Worm (Caenorhabditis elegans) whole organism, L4 larva: ENCODE results near the gene srx-9.

Source experiments
- F49E8.2 ChIP-seq: sonication (generic microtip); optimal IDR thresholded peaks from 2 replicates; lab custom pipeline; 2016; ENCODE audit warnings: missing compliant biosample characterization, mild to moderate bottlenecking, missing genetic modification characterization, borderline replicate concordance
- T26A8.4 ChIP-seq: fragments of 200-800 bp; sonication (Bioruptor generic); IDR thresholded peaks from 2 replicates; pipeline ENCODE4 v1.3.6; 2022; ENCODE audit warnings: missing genetic modification characterization, missing compliant biosample characterization
- Y105C5A.15 ChIP-seq: fragments of 200-800 bp; sonication (Bioruptor generic); IDR thresholded peaks from 2 replicates; pipeline ENCODE4 v1.3.6; 2022; ENCODE audit warnings: missing genetic modification characterization, missing compliant biosample characterization
- aha-1 ChIP-seq: fragments of 150-350 bp; peaks from one replicate; lab custom pipeline; 2014; ENCODE audit warnings: missing biosample characterization, missing genetic modification characterization
- ama-1 ChIP-seq: fragments of 150-350 bp; optimal IDR thresholded peaks from 2 replicates; lab custom pipeline; 2014; ENCODE audit warnings: inconsistent platforms, mixed read lengths
- arid-1 ChIP-seq: fragments of 200-800 bp; sonication (Bioruptor generic); conservative IDR thresholded peaks from 2 replicates; pipeline ENCODE4 v1.3.6; 2022; ENCODE audit warnings: missing genetic modification reagents, missing genetic modification characterization, missing compliant biosample characterization
- ceh-62 ChIP-seq: sonication (generic microtip); optimal IDR thresholded peaks from 2 replicates; lab custom pipeline; 2017; ENCODE audit warnings: missing biosample characterization, missing genetic modification characterization
- cey-2 ChIP-seq: sonication (generic microtip); optimal IDR thresholded peaks from 3 replicates; lab custom pipeline; 2017; ENCODE audit warnings: missing genetic modification characterization, mild to moderate bottlenecking, missing compliant biosample characterization, antibody characterized with exemption, borderline replicate concordance; ENCODE audit not compliant: insufficient read depth
- ctbp-1 ChIP-seq: fragments of 200-800 bp; sonication (Bioruptor generic); IDR thresholded peaks from 2 replicates; pipeline ENCODE4 v1.3.6; 2022; ENCODE audit warnings: missing genetic modification reagents, missing genetic modification characterization, missing compliant biosample characterization
- dmd-6 ChIP-seq: fragments of 200-800 bp; sonication (Bioruptor generic); IDR thresholded peaks from 2 replicates; pipeline ENCODE4 v1.3.6; 2022; ENCODE audit warnings: missing genetic modification reagents, missing genetic modification characterization, missing compliant biosample characterization
- dpl-1 ChIP-seq: fragments of 150-350 bp; optimal IDR thresholded peaks from 2 replicates; lab custom pipeline; 2014; ENCODE audit warnings: missing biosample characterization, missing genetic modification reagents, missing genetic modification characterization
- duxl-1 ChIP-seq: sonication (generic microtip); optimal IDR thresholded peaks from 2 replicates; lab custom pipeline; 2016; ENCODE audit warnings: mild to moderate bottlenecking, missing genetic modification characterization, moderate library complexity, missing compliant biosample characterization; ENCODE audit not compliant: poor library complexity
- dve-1 ChIP-seq: sonication (generic microtip); optimal IDR thresholded peaks from 2 replicates; lab custom pipeline; 2017; ENCODE audit warnings: antibody characterized with exemption, mild to moderate bottlenecking, missing genetic modification characterization, missing compliant biosample characterization; ENCODE audit not compliant: insufficient read depth
- gei-8 ChIP-seq: fragments of 200-800 bp; sonication (Bioruptor generic); optimal IDR thresholded peaks from 2 replicates; lab custom pipeline; 2018; ENCODE audit warnings: mild to moderate bottlenecking, missing genetic modification characterization, missing compliant biosample characterization
- hif-1 ChIP-seq, 2 experiments: sonication (generic microtip); optimal IDR thresholded peaks; 2 replicates each; lab custom pipeline; 2016 to 2017; ENCODE audit warnings: missing compliant biosample characterization in 2 of 2, missing genetic modification characterization in 2 of 2, missing genetic modification reagents in 2 of 2, missing genotype in 2 of 2, mild to moderate bottlenecking in 1 of 2
- hlh-11 ChIP-seq: fragments of 200-800 bp; sonication (Bioruptor generic); optimal IDR thresholded peaks from 2 replicates; lab custom pipeline; 2018; ENCODE audit warnings: mild to moderate bottlenecking, missing genetic modification characterization, missing compliant biosample characterization
- hlh-30 ChIP-seq: sonication (generic microtip); optimal IDR thresholded peaks from 2 replicates; lab custom pipeline; 2017; ENCODE audit warnings: antibody characterized with exemption, mild to moderate bottlenecking, missing genetic modification characterization, missing compliant biosample characterization; ENCODE audit not compliant: insufficient read depth
- lim-7 ChIP-seq: fragments of 200-800 bp; sonication (Bioruptor generic); IDR thresholded peaks from 2 replicates; pipeline ENCODE4 v1.3.6; 2022; ENCODE audit warnings: missing genetic modification characterization, missing compliant biosample characterization
- lir-3 ChIP-seq: sonication (generic microtip); optimal IDR thresholded peaks from 2 replicates; lab custom pipeline; 2016; ENCODE audit warnings: mild to moderate bottlenecking, missing genetic modification characterization, missing compliant biosample characterization
- lsy-2 ChIP-seq, 2 experiments: fragments of 150-350 bp in 1 of 2; sonication (generic microtip) in 1 of 2; optimal IDR thresholded peaks; 2 replicates each; lab custom pipeline; 2014 to 2017; ENCODE audit warnings: missing biosample characterization in 2 of 2, missing genetic modification characterization in 2 of 2
- madf-9 ChIP-seq: fragments of 200-800 bp; sonication (Bioruptor generic); conservative IDR thresholded peaks from 2 replicates; pipeline ENCODE4 v1.3.6; 2022; ENCODE audit warnings: missing genetic modification reagents, missing genetic modification characterization, missing compliant biosample characterization
- mdl-1 ChIP-seq, 2 experiments: fragments of 150-350 bp in 1 of 2; sonication (generic microtip) in 1 of 2; optimal IDR thresholded peaks; 2 replicates each; lab custom pipeline; 2014 to 2017; ENCODE audit warnings: missing biosample characterization in 2 of 2, missing genetic modification characterization in 2 of 2
- mdt-29 ChIP-seq: fragments of 200-800 bp; sonication (Bioruptor generic); IDR thresholded peaks from 2 replicates; pipeline ENCODE4 v1.3.6; 2022; ENCODE audit warnings: missing genetic modification reagents, missing genetic modification characterization, missing compliant biosample characterization
- mep-1 ChIP-seq: fragments of 150-350 bp; sonication (generic microtip); optimal IDR thresholded peaks from 3 replicates; lab custom pipeline; 2014; ENCODE audit warnings: missing biosample characterization, missing genetic modification characterization
- mxl-2 ChIP-seq: fragments of 200-800 bp; sonication (Bioruptor generic); conservative IDR thresholded peaks from 2 replicates; pipeline ENCODE4 v1.3.6; 2022; ENCODE audit warnings: missing genetic modification reagents, missing genetic modification characterization, missing compliant biosample characterization
- mxl-3 ChIP-seq: fragments of 200-800 bp; sonication (Bioruptor generic); optimal IDR thresholded peaks from 2 replicates; lab custom pipeline; 2018; ENCODE audit warnings: mild to moderate bottlenecking, missing genetic modification characterization, missing compliant biosample characterization
- nhr-25 ChIP-seq: sonication (generic microtip); optimal IDR thresholded peaks from 2 replicates; lab custom pipeline; 2017; ENCODE audit warnings: missing genetic modification characterization, mild to moderate bottlenecking, missing compliant biosample characterization, antibody characterized with exemption, moderate library complexity, borderline replicate concordance; ENCODE audit not compliant: insufficient read depth
- nhr-28 ChIP-seq: fragments of 150-350 bp; optimal IDR thresholded peaks from 2 replicates; lab custom pipeline; 2014; ENCODE audit warnings: missing biosample characterization, missing genetic modification characterization
- nhr-41 ChIP-seq: fragments of 200-800 bp; sonication (Bioruptor generic); IDR thresholded peaks from 2 replicates; pipeline ENCODE4 v1.3.6; 2022; ENCODE audit warnings: missing genetic modification reagents, missing genetic modification characterization, missing compliant biosample characterization
- nhr-42 ChIP-seq: fragments of 200-800 bp; sonication (Bioruptor generic); IDR thresholded peaks from 2 replicates; pipeline ENCODE4 v1.3.6; 2022; ENCODE audit warnings: missing genetic modification characterization, missing compliant biosample characterization
- nhr-48 ChIP-seq: sonication (generic microtip); optimal IDR thresholded peaks from 2 replicates; lab custom pipeline; 2016; ENCODE audit warnings: mild to moderate bottlenecking, missing genetic modification characterization, missing compliant biosample characterization
- pha-4 ChIP-seq, 2 experiments: fragments of 150-350 bp in 1 of 2; fragments of 200-800 bp in 1 of 2; sonication (Bioruptor generic) in 1 of 2; IDR thresholded peaks in 1 of 2; optimal IDR thresholded peaks in 1 of 2; 2 replicates each; pipeline versions ENCODE4 v1.3.6 to Lab custom; 2014 to 2022; ENCODE audit warnings: missing genetic modification characterization in 2 of 2, missing genetic modification reagents in 2 of 2, missing biosample characterization in 1 of 2, missing compliant biosample characterization in 1 of 2
- unc-62 ChIP-seq, 3 experiments: fragments of 150-350 bp in 1 of 3; sonication (generic microtip); optimal IDR thresholded peaks in 2 of 3; peaks in 1 of 3; 1 replicate in 1 of 3; 2 replicates in 2 of 3; lab custom pipeline; 2014 to 2017; ENCODE audit warnings: missing biosample characterization in 3 of 3, missing genetic modification characterization in 3 of 3, missing genetic modification reagents in 3 of 3, missing genotype in 1 of 3
- zip-2 ChIP-seq: fragments of 150-350 bp; optimal IDR thresholded peaks from 2 replicates; lab custom pipeline; 2014; ENCODE audit warnings: missing biosample characterization, missing genetic modification characterization

The srx-9 gene

ce11 chrV:7416569-7416968 is 21.3 kb upstream of the srx-9 start (continued):
- no peak for TF ChIP-seq pha-4 (GFP tag; IDR thresholded peaks at IDR 0.05; lab: Robert Waterston, UW)
- TF ChIP-seq pha-4 (tag; optimal IDR thresholded peaks at IDR 0.05; lab: Kevin White, UChicago) = no peak
- no peak for TF ChIP-seq ctbp-1 (GFP tag; lab: Robert Waterston, UW)
- TF ChIP-seq Y105C5A.15 (GFP tag; lab: Robert Waterston, UW) = no peak
- no peak for TF ChIP-seq F49E8.2 (tag; lab: Kevin White, UChicago)
- TF ChIP-seq, all 104 proteins: peak for 3

DNA sequence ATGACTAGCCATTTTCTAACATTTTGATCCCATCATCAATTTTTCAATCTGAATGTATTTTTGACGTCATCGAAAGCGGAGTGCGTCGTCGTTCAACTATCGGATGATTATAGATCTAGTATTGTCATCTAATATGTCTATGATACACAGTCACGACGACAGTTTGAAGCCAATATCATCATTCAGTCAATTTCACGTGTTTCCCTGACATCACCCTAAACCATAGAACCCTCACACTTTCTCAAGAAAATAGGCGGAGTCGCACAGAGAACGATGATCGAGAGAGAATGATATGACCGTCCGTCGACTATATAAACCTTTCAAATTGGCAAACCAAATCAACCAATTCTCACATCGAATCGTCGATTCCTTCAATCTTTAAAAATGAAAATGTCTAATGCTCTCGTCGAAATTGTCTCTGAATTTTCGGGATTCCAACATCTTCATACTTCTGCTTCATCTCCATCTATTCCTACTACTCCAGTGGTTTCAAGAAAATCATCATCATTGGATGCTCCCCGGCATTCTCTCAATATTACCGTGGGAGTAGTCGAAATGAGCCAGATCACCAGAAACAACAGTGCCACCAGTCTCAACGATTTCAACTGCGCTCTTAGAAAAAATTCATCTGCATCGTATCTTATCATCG is 20.6 kb upstream of the srx-9 start, which contains the start of gene F18E3.13:
Gene F18E3.13 (plus strand): TSS at position 385 of the 649 bp plus-strand sequence.
- TF ChIP-seq nhr-42 = no peak
- peak; percentile 84 for TF ChIP-seq hlh-11 (tag; lab: Kevin White, UChicago)
- peak; percentile 50 for TF ChIP-seq cey-2 (tag; lab: Kevin White, UChicago)
- peak in 1 of 2 experiments; percentile 55 for TF ChIP-seq unc-62 (GFP tag; optimal IDR thresholded peaks at IDR 0.05 in 1 of 2; lab: Kevin White, UChicago)
- no peak for TF ChIP-seq unc-62 (tag; optimal IDR thresholded peaks at IDR 0.05; lab: Kevin White, UChicago)
- TF ChIP-seq mdl-1 (tag; optimal IDR thresholded peaks at IDR 0.05; lab: Kevin White, UChicago) = peak; percentile 56 to 88
- TF ChIP-seq ama-1 = peak; percentile 93
- no peak for TF ChIP-seq dve-1 (tag; lab: Kevin White, UChicago)
- peak; percentile 45; the same call in 1 of the 2 replicates for TF ChIP-seq T26A8.4 (GFP tag; lab: Robert Waterston, UW)
- TF ChIP-seq nhr-28 (tag; lab: Kevin White, UChicago) = peak; percentile 84
- peak; percentile 77 for TF ChIP-seq hlh-30 (tag; lab: Kevin White, UChicago)
- TF ChIP-seq lim-7 (GFP tag; lab: Robert Waterston, UW) = no peak
- TF ChIP-seq duxl-1 (tag; lab: Kevin White, UChicago) = peak; percentile 36
- TF ChIP-seq arid-1 (GFP tag; lab: Robert Waterston, UW) = no peak
- TF ChIP-seq nhr-48 (tag; lab: Kevin White, UChicago) = peak; percentile 91
- TF ChIP-seq mxl-3 (GFP tag; lab: Kevin White, UChicago) = peak; percentile 72
- TF ChIP-seq nhr-41 (GFP tag; lab: Robert Waterston, UW) = no peak
- TF ChIP-seq lir-3 (tag; lab: Kevin White, UChicago) = no peak
- TF ChIP-seq zip-2 = no peak
- TF ChIP-seq dmd-6 = peak; percentile 64
- peak; percentile 54 for TF ChIP-seq mep-1
- peak; percentile 24; the same call in 1 of the 2 replicates for TF ChIP-seq madf-9 (GFP tag; lab: Robert Waterston, UW)
- peak; percentile 58 for TF ChIP-seq nhr-25 (tag; lab: Kevin White, UChicago)
- peak; percentile 37 for TF ChIP-seq gei-8
- TF ChIP-seq hif-1 (tag; optimal IDR thresholded peaks at IDR 0.05; lab: Kevin White, UChicago) = peak; percentile 19 to 60
- TF ChIP-seq lsy-2 (tag; optimal IDR thresholded peaks at IDR 0.05; lab: Kevin White, UChicago) = peak in 1 of 2 experiments; percentile 57
- 0 out of 2 replicates have a peak, but pooled peaks have one; percentile 22 for TF ChIP-seq mxl-2
- peak; percentile 67 for TF ChIP-seq aha-1 (tag; lab: Kevin White, UChicago)
- TF ChIP-seq dpl-1 (GFP tag; lab: Kevin White, UChicago) = peak; percentile 9

DNA sequence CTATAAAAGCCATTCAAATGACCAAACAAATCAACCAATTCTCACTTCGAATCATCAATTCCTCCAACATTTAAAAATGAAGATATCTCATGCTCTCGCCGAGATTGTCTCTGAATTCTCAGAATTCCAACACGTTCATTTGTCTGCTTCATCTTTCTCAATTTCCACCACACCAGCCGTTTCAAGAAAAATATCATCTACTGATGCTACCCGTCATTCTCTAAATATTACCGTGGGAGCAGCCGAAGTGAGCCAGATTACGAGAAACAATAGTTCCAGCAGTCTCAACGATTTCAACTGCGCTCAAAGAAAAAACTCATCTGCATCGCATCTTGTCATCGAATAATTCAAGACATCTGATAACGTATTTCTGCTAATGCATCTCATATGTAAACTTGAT is 19.6 kb upstream of the srx-9 start, which contains the start of gene F18E3.12:
Gene F18E3.12 (plus strand): TSS at position 77 of the 400 bp plus-strand sequence.
- TF ChIP-seq mdt-29 (GFP tag; lab: Robert Waterston, UW) (no peak), mep-1 (no peak), ceh-62 (tag; lab: Kevin White, UChicago) (no peak), zip-2 (no peak), ama-1 (peak; percentile 96)
